Fruit fly (Drosophila melanogaster) S2 (cell line): ENCODE measurements around the gene Spn28F.

Experiments used
- CG8478 ChIP-seq: fragments of >200 bp; optimal IDR thresholded peaks from 2 replicates; lab custom pipeline; 2018
- CTCF ChIP-seq, 2 experiments: fragments of >200 bp; optimal IDR thresholded peaks; 2 replicates each; lab custom pipeline; 2018

DNA sequence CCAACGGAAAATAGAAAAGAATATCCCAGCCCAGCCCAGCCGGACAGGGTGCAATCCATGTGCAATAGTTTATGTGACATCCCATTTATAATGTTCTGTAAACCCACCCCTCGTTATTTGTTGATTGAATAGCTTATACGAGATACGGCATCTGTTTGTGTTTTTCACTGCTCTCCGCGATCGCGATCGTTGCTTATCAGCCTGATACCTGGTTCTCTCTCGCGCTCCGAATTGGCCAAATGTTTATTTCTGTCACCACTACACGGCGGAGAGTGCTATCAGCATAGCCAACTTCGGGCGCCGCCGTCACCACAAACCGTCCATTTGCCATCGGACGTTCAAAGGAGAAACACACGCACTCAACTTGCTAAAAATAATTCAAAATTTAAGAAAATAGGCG is 27.6 kb downstream of the Spn28F start, which contains the start of gene CG8353:
- TF ChIP-seq CG8478 (lab: Kevin White, UChicago): no peak
- no peak for TF ChIP-seq CTCF (optimal IDR thresholded peaks at IDR 0.05; lab: Kevin White, UChicago)
